Fruit fly (Drosophila melanogaster): ENCODE results near the gene CG1271.

The CG1271 gene

DNA sequence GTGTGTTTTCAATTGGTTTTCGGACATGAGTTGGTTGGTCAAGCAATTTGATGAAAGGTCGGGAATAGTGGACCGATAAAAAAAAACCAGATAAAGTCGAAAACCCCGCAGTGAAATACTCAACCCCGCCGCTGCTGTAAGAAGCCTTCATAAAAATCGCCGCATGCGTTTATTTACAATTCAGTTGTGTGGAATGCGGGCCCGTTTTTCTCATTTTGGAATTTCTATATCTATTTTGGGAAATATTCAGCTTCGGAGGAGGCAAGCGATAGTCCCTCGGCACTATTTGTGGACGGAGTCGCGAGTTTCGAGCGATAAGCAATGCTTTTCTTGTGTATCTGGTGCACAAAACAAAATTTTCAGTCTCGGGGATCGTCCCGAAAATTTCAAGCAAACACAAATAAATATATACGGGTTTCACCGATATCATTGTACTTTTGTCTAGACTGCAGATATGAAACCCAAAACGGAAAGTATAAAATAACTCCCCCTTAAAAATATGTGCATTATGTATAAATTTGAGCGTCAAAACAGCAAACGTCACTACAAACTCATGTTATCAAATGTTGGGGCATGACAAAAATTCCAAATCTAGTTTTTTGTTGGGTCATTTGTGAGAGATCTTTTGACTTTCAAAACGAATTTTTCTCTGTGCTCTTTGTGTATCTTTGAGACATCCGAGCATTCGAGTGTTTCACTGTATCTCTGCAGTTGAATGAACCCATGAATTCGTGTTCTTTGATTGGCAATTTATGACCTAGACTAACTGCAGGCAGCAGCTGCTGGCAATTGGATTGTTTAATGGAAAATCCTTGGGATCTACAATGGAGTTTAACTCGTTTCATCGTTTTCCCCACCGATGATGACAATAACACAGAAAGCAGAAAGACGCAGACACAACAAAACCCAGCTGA lies 6.9 kb downstream of the CG1271 start (continued):
- TF ChIP-seq maf-S (GFP tag; optimal IDR thresholded peaks at IDR 0.05) (no peak), CG16863 (GFP tag; optimal IDR thresholded peaks at IDR 0.05) (no peak), CG14050 (GFP tag; IDR thresholded peaks at IDR 0.05) (no peak), ssp (GFP tag; IDR thresholded peaks at IDR 0.05) (no peak), CG18599 (GFP tag; optimal IDR thresholded peaks at IDR 0.05) (no peak), gt (GFP tag; IDR thresholded peaks at IDR 0.05) (no peak), CG10431 (GFP tag; optimal IDR thresholded peaks at IDR 0.05) (no peak), ara (GFP tag; IDR thresholded peaks at IDR 0.05) (no peak), Six4 (GFP tag; optimal IDR thresholded peaks at IDR 0.05) (no peak), lilli (GFP tag; optimal IDR thresholded peaks at IDR 0.05) (no peak), Lpt (GFP tag; optimal IDR thresholded peaks at IDR 0.05) (no peak), HLH3B (GFP tag; IDR thresholded peaks at IDR 0.05) (no peak), NfI (GFP tag; optimal IDR thresholded peaks at IDR 0.05) (no peak), trem (tag; optimal IDR thresholded peaks at IDR 0.05) (peak; percentile 19), peb (GFP tag; IDR thresholded peaks at IDR 0.05) (no peak), tgo (GFP tag; IDR thresholded peaks at IDR 0.05) (no peak), jumu (GFP tag; optimal IDR thresholded peaks at IDR 0.05) (no peak), CG6254 (GFP tag; optimal IDR thresholded peaks at IDR 0.05) (no peak), CG10654 (GFP tag; optimal IDR thresholded peaks at IDR 0.05) (no peak), CG16813 (GFP tag; IDR thresholded peaks at IDR 0.05; ENCODE audit: partially characterized antibody) (no peak), CoRest (tag; optimal IDR thresholded peaks at IDR 0.05) (peak; percentile 59), dati (GFP tag; IDR thresholded peaks at IDR 0.05) (no peak), CG18262 (tag; optimal IDR thresholded peaks at IDR 0.05) (peak; percentile 75), Hr39 (optimal IDR thresholded peaks at IDR 0.05) (no peak), fd3F (GFP tag; optimal IDR thresholded peaks at IDR 0.05) (no peak), CG12155 (GFP tag; optimal IDR thresholded peaks at IDR 0.05) (no peak), ase (GFP tag; IDR thresholded peaks at IDR 0.05) (no peak), Hmx (GFP tag; optimal IDR thresholded peaks at IDR 0.05) (no peak), Meics (GFP tag; optimal IDR thresholded peaks at IDR 0.05) (no peak), GATAe (GFP tag; conservative IDR thresholded peaks at IDR 0.05) (no peak), CG12659 (GFP tag; optimal IDR thresholded peaks at IDR 0.05) (peak; percentile 22), Camta (GFP tag; optimal IDR thresholded peaks at IDR 0.05) (no peak), Scr (GFP tag; IDR thresholded peaks at IDR 0.05; ENCODE audit: partially characterized antibody) (no peak), CG10321 (GFP tag; IDR thresholded peaks at IDR 0.05) (no peak), gsb-n (tag; optimal IDR thresholded peaks at IDR 0.05) (peak; percentile 47), h (optimal IDR thresholded peaks at IDR 0.05) (no peak), tap (tag; optimal IDR thresholded peaks at IDR 0.05) (no peak), wor (GFP tag; IDR thresholded peaks at IDR 0.05) (no peak), en (GFP tag; optimal IDR thresholded peaks at IDR 0.05) (no peak), Fer2 (tag; optimal IDR thresholded peaks at IDR 0.05) (no peak), jing (GFP tag; optimal IDR thresholded peaks at IDR 0.05) (no peak), CG7987 (GFP tag; optimal IDR thresholded peaks at IDR 0.05) (no peak), Hr51 (GFP tag; optimal IDR thresholded peaks at IDR 0.05) (peak in 1 of 2 experiments; percentile 28), Usf (GFP tag; optimal IDR thresholded peaks at IDR 0.05) (no peak), E2f1 (GFP tag; IDR thresholded peaks at IDR 0.05) (no peak), Stat92E (GFP tag; optimal IDR thresholded peaks at IDR 0.05) (peak in 1 of 3 experiments; percentile 13), CG8388 (GFP tag; optimal IDR thresholded peaks at IDR 0.05) (peak; percentile 29), CG15601 (tag; optimal IDR thresholded peaks at IDR 0.05) (peak; percentile 11), Ptx1 (GFP tag; IDR thresholded peaks at IDR 0.05) (no peak), CG7786 (GFP tag; optimal IDR thresholded peaks at IDR 0.05) (no peak)
